Worm (Caenorhabditis elegans) whole organism, L1 larva: ENCODE measurements around the gene Y75B8A.63.

Experiments used
- C04F5.9 ChIP-seq: sonication (generic microtip); optimal IDR thresholded peaks from 2 replicates; lab custom pipeline; 2016; ENCODE audit warnings: missing genetic modification characterization, missing compliant biosample characterization
- Y116A8C.19 ChIP-seq: sonication (generic microtip); optimal IDR thresholded peaks from 2 replicates; lab custom pipeline; 2016; ENCODE audit warnings: missing compliant biosample characterization, missing genetic modification characterization, borderline replicate concordance
- aha-1 ChIP-seq: fragments of 150-350 bp; optimal IDR thresholded peaks from 2 replicates; lab custom pipeline; 2014; ENCODE audit warnings: missing biosample characterization, missing genetic modification characterization
- ama-1 ChIP-seq: fragments of 150-350 bp; optimal IDR thresholded peaks from 2 replicates; lab custom pipeline; 2014
- blmp-1 ChIP-seq: fragments of 150-350 bp; optimal IDR thresholded peaks from 2 replicates; lab custom pipeline; 2014; ENCODE audit warnings: missing biosample characterization, missing genetic modification characterization
- ceh-63 ChIP-seq: fragments of 200-800 bp; sonication (Bioruptor generic); optimal IDR thresholded peaks from 2 replicates; lab custom pipeline; 2018; ENCODE audit warnings: mild to moderate bottlenecking, missing genetic modification characterization, missing compliant biosample characterization
- ceh-8 ChIP-seq: fragments of 200-800 bp; sonication (Bioruptor generic); optimal IDR thresholded peaks from 2 replicates; lab custom pipeline; 2018; ENCODE audit warnings: mild to moderate bottlenecking, missing genetic modification characterization, moderate library complexity, missing compliant biosample characterization
- ceh-88 ChIP-seq: fragments of 200-800 bp; sonication (Bioruptor generic); IDR thresholded peaks from 2 replicates; pipeline ENCODE4 v1.3.6; 2022; ENCODE audit warnings: missing genetic modification characterization, missing compliant biosample characterization
- ceh-90 ChIP-seq: sonication (generic microtip); optimal IDR thresholded peaks from 2 replicates; lab custom pipeline; 2016; ENCODE audit warnings: missing genetic modification characterization, missing compliant biosample characterization
- ces-1 ChIP-seq: fragments of 150-350 bp; optimal IDR thresholded peaks from 2 replicates; lab custom pipeline; 2014; ENCODE audit warnings: missing biosample characterization, missing genetic modification reagents, missing genetic modification characterization
- dsc-1 ChIP-seq: sonication (generic microtip); optimal IDR thresholded peaks from 2 replicates; lab custom pipeline; 2016; ENCODE audit warnings: mild to moderate bottlenecking, missing genetic modification characterization, missing compliant biosample characterization
- efl-1 ChIP-seq, 4 experiments: fragments of 150-350 bp; optimal IDR thresholded peaks in 3 of 4; peaks in 1 of 4; 1 replicate in 1 of 4; 2 replicates in 3 of 4; lab custom pipeline; 2014; ENCODE audit warnings: missing biosample characterization in 2 of 4, missing genetic modification characterization in 2 of 4, missing genetic modification reagents in 2 of 4
- egl-13 ChIP-seq: sonication (generic microtip); optimal IDR thresholded peaks from 2 replicates; lab custom pipeline; 2016; ENCODE audit warnings: missing genotype, missing genetic modification reagents, missing genetic modification characterization, missing compliant biosample characterization
- egl-27 ChIP-seq, 2 experiments: fragments of 150-350 bp in 1 of 2; sonication (generic microtip); optimal IDR thresholded peaks; 3 replicates each; lab custom pipeline; 2017 to 2018; ENCODE audit warnings: missing biosample characterization in 2 of 2, missing genetic modification characterization in 2 of 2, missing genetic modification reagents in 2 of 2
- elt-2 ChIP-seq: sonication (generic microtip); optimal IDR thresholded peaks from 2 replicates; lab custom pipeline; 2016; ENCODE audit warnings: missing genetic modification characterization, mild to moderate bottlenecking, inconsistent platforms, missing compliant biosample characterization, missing genetic modification reagents
- elt-3 ChIP-seq, 6 experiments: fragments of 150-350 bp in 1 of 6; sonication (generic microtip); optimal IDR thresholded peaks; 2 replicates each; lab custom pipeline; 2017 to 2018; ENCODE audit warnings: missing biosample characterization in 6 of 6, missing genetic modification characterization in 6 of 6, inconsistent platforms in 1 of 6
- fkh-10 ChIP-seq: sonication (generic microtip); optimal IDR thresholded peaks from 2 replicates; lab custom pipeline; 2017; ENCODE audit warnings: missing biosample characterization, missing genetic modification reagents, missing genetic modification characterization
- fos-1 ChIP-seq: fragments of 150-350 bp; optimal IDR thresholded peaks from 2 replicates; lab custom pipeline; 2014; ENCODE audit warnings: missing biosample characterization, missing genetic modification characterization
- hpl-2 ChIP-seq: fragments of 150-350 bp; optimal IDR thresholded peaks from 2 replicates; lab custom pipeline; 2014; ENCODE audit warnings: missing biosample characterization, missing genetic modification reagents, missing genetic modification characterization
- irx-1 ChIP-seq: sonication (generic microtip); optimal IDR thresholded peaks from 2 replicates; lab custom pipeline; 2016; ENCODE audit warnings: missing genetic modification characterization, missing compliant biosample characterization
- isw-1 ChIP-seq: fragments of 200-800 bp; sonication (Bioruptor generic); IDR thresholded peaks from 2 replicates; pipeline ENCODE4 v1.3.6; 2022; ENCODE audit warnings: missing genetic modification characterization, missing compliant biosample characterization
- jun-1 ChIP-seq: fragments of 150-350 bp; optimal IDR thresholded peaks from 2 replicates; lab custom pipeline; 2014; ENCODE audit warnings: missing biosample characterization, missing genetic modification reagents, missing genetic modification characterization
- lin-14 ChIP-seq: fragments of 200-800 bp; sonication (Bioruptor generic); optimal IDR thresholded peaks from 2 replicates; lab custom pipeline; 2018; ENCODE audit warnings: mild to moderate bottlenecking, missing genetic modification characterization, moderate library complexity, missing compliant biosample characterization
- lin-15B ChIP-seq: fragments of 150-350 bp; sonication (generic microtip); optimal IDR thresholded peaks from 3 replicates; lab custom pipeline; 2014; ENCODE audit warnings: missing biosample characterization, missing genetic modification characterization
- lin-35 ChIP-seq, 2 experiments: fragments of 150-350 bp; optimal IDR thresholded peaks; 2 replicates each; lab custom pipeline; 2014; ENCODE audit warnings: missing biosample characterization in 2 of 2, missing genetic modification characterization in 2 of 2, missing genetic modification reagents in 2 of 2
- lin-39 ChIP-seq: fragments of 150-350 bp; optimal IDR thresholded peaks from 2 replicates; lab custom pipeline; 2014; ENCODE audit warnings: missing biosample characterization, missing genetic modification reagents, missing genetic modification characterization
- lir-3 ChIP-seq: sonication (generic microtip); optimal IDR thresholded peaks from 2 replicates; lab custom pipeline; 2016; ENCODE audit warnings: mild to moderate bottlenecking, missing genetic modification characterization, moderate library complexity, missing compliant biosample characterization; ENCODE audit not compliant: poor library complexity
- mdl-1 ChIP-seq, 2 experiments: fragments of 150-350 bp; optimal IDR thresholded peaks; 2 replicates each; lab custom pipeline; 2014 to 2017; ENCODE audit warnings: missing biosample characterization in 2 of 2, missing genetic modification characterization in 2 of 2, inconsistent platforms in 1 of 2
- mef-2 ChIP-seq: fragments of 150-350 bp; optimal IDR thresholded peaks from 2 replicates; lab custom pipeline; 2014; ENCODE audit warnings: missing biosample characterization, missing genetic modification characterization
- mep-1 ChIP-seq: fragments of 150-350 bp; optimal IDR thresholded peaks from 2 replicates; lab custom pipeline; 2014; ENCODE audit warnings: missing biosample characterization, missing genetic modification characterization
- nhr-11 ChIP-seq: fragments of 150-350 bp; optimal IDR thresholded peaks from 2 replicates; lab custom pipeline; 2014; ENCODE audit warnings: missing biosample characterization, missing genetic modification characterization
- nhr-20 ChIP-seq: sonication (generic microtip); optimal IDR thresholded peaks from 2 replicates; lab custom pipeline; 2016; ENCODE audit warnings: mild to moderate bottlenecking, missing genetic modification characterization, missing compliant biosample characterization
- nhr-237 ChIP-seq: fragments of 150-350 bp; optimal IDR thresholded peaks from 2 replicates; lab custom pipeline; 2014; ENCODE audit warnings: missing biosample characterization, missing genetic modification characterization
- nhr-28 ChIP-seq: fragments of 150-350 bp; optimal IDR thresholded peaks from 2 replicates; lab custom pipeline; 2014; ENCODE audit warnings: missing biosample characterization, missing genetic modification characterization
- nhr-71 ChIP-seq: sonication (generic microtip); optimal IDR thresholded peaks from 2 replicates; lab custom pipeline; 2016; ENCODE audit warnings: mild to moderate bottlenecking, missing genetic modification characterization, moderate library complexity, missing compliant biosample characterization
- nhr-77 ChIP-seq: fragments of 150-350 bp; optimal IDR thresholded peaks from 2 replicates; lab custom pipeline; 2014; ENCODE audit warnings: missing biosample characterization, missing genetic modification characterization
- nhr-85 ChIP-seq: sonication (generic microtip); peaks from one replicate; lab custom pipeline; 2016; ENCODE audit warnings: missing genetic modification characterization, inconsistent platforms, missing compliant biosample characterization
- pax-3 ChIP-seq: fragments of 200-800 bp; sonication (Bioruptor generic); optimal IDR thresholded peaks from 2 replicates; lab custom pipeline; 2018; ENCODE audit warnings: mild to moderate bottlenecking, missing genetic modification characterization, moderate library complexity, missing compliant biosample characterization
- skn-1 ChIP-seq: fragments of 150-350 bp; optimal IDR thresholded peaks from 2 replicates; lab custom pipeline; 2014; ENCODE audit warnings: missing biosample characterization, missing genetic modification characterization
- snpc-4 ChIP-seq: fragments of 150-350 bp; optimal IDR thresholded peaks from 2 replicates; lab custom pipeline; 2014; ENCODE audit warnings: missing biosample characterization, missing genetic modification characterization
- snu-23 ChIP-seq: sonication (generic microtip); optimal IDR thresholded peaks from 2 replicates; lab custom pipeline; 2016; ENCODE audit warnings: missing genetic modification characterization, missing compliant biosample characterization
- sox-4 ChIP-seq: sonication (generic microtip); optimal IDR thresholded peaks from 2 replicates; lab custom pipeline; 2016; ENCODE audit warnings: missing genetic modification characterization, missing compliant biosample characterization
- swsn-7 ChIP-seq: sonication (generic microtip); optimal IDR thresholded peaks from 2 replicates; lab custom pipeline; 2016; ENCODE audit warnings: missing genetic modification characterization, missing compliant biosample characterization
- tlp-1 ChIP-seq: fragments of 150-350 bp; optimal IDR thresholded peaks from 2 replicates; lab custom pipeline; 2014; ENCODE audit warnings: missing biosample characterization, missing genetic modification characterization
- unc-30 ChIP-seq: sonication (generic microtip); optimal IDR thresholded peaks from 2 replicates; lab custom pipeline; 2017; ENCODE audit warnings: missing biosample characterization, missing genetic modification characterization
- unc-86 ChIP-seq: sonication (generic microtip); optimal IDR thresholded peaks from 2 replicates; lab custom pipeline; 2016; ENCODE audit warnings: missing genetic modification characterization, missing compliant biosample characterization
- unc-98 ChIP-seq: fragments of 200-800 bp; sonication (Bioruptor generic); IDR thresholded peaks from 2 replicates; pipeline ENCODE4 v1.3.6; 2022; ENCODE audit warnings: missing genetic modification characterization, missing compliant biosample characterization
- vab-15 ChIP-seq: sonication (generic microtip); optimal IDR thresholded peaks from 2 replicates; lab custom pipeline; 2017; ENCODE audit warnings: missing genotype, mild to moderate bottlenecking, missing genetic modification characterization, missing compliant biosample characterization
- zag-1 ChIP-seq: fragments of 150-350 bp; optimal IDR thresholded peaks from 2 replicates; lab custom pipeline; 2014; ENCODE audit warnings: missing biosample characterization, missing genetic modification characterization
- ztf-4 ChIP-seq: fragments of 150-350 bp; optimal IDR thresholded peaks from 2 replicates; lab custom pipeline; 2014; ENCODE audit warnings: missing biosample characterization, missing genetic modification characterization

Y75B8A.63 gene

ce11 chrIII:12327528-12327997 lies at the start of gene Y75B8A.63, which contains the start of gene zip-12:
Gene Y75B8A.63 (plus strand): TSS chrIII:12327947.
Gene zip-12 (plus strand): TSS chrIII:12327914.
- TF ChIP-seq snu-23 (GFP tag; lab: Kevin White, UChicago) (peak; percentile 24), unc-86 (tag; lab: Kevin White, UChicago) (no peak), lin-35 (GFP tag; optimal IDR thresholded peaks at IDR 0.05; lab: Kevin White, UChicago) (peak in 1 of 2 experiments; percentile 39), blmp-1 (tag; lab: Kevin White, UChicago) (peak; percentile 40), elt-3 (tag; optimal IDR thresholded peaks at IDR 0.05; lab: Kevin White, UChicago) (peak in 3 of 6 experiments; percentile 16 to 73 (median 31)), isw-1 (GFP tag; lab: Robert Waterston, UW) (no peak), hpl-2 (GFP tag; lab: Kevin White, UChicago) (peak; percentile 16), unc-98 (GFP tag; lab: Robert Waterston, UW) (no peak), lin-14 (GFP tag; lab: Kevin White, UChicago) (peak; percentile 41), snpc-4 (tag; lab: Kevin White, UChicago) (no peak), elt-2 (peak; percentile 53)
- TF ChIP-seq, all 84 proteins: peak for 7

- TF ChIP-seq ztf-4 (tag; lab: Kevin White, UChicago), result no peak
- TF ChIP-seq dsc-1 (tag; lab: Kevin White, UChicago), result peak; percentile 24
- no peak for TF ChIP-seq tlp-1 (tag; lab: Kevin White, UChicago)
- TF ChIP-seq egl-27 (tag; optimal IDR thresholded peaks at IDR 0.05; lab: Kevin White, UChicago), result no peak
- no peak for TF ChIP-seq aha-1 (tag; lab: Kevin White, UChicago)
- no peak for TF ChIP-seq mef-2
- no peak for TF ChIP-seq lin-15B (tag; lab: Kevin White, UChicago)
- TF ChIP-seq mep-1 (tag; lab: Kevin White, UChicago), result no peak
- TF ChIP-seq hpl-2 (GFP tag; lab: Kevin White, UChicago), result no peak
- TF ChIP-seq nhr-20, result no peak
- TF ChIP-seq pax-3, result no peak
- TF ChIP-seq lin-14 (GFP tag; lab: Kevin White, UChicago), result no peak
- TF ChIP-seq ceh-63 (GFP tag; lab: Kevin White, UChicago), result no peak
- peak in 1 of 2 experiments; percentile 92 for TF ChIP-seq efl-1 (optimal IDR thresholded peaks at IDR 0.05; lab: Kevin White, UChicago)
- TF ChIP-seq efl-1 (GFP tag; optimal IDR thresholded peaks at IDR 0.05 in 1 of 2; lab: Kevin White, UChicago), result peak; percentile 88 to 99
- no peak for TF ChIP-seq nhr-28 (tag; lab: Kevin White, UChicago)
- no peak for TF ChIP-seq blmp-1 (tag; lab: Kevin White, UChicago)
- no peak for TF ChIP-seq nhr-71 (tag; lab: Kevin White, UChicago)
- no peak for TF ChIP-seq sox-4 (tag; lab: Kevin White, UChicago)
- TF ChIP-seq nhr-85 (tag; lab: Kevin White, UChicago), result no peak
- no peak for TF ChIP-seq nhr-237 (tag; lab: Kevin White, UChicago)
- TF ChIP-seq nhr-11, result no peak
- no peak for TF ChIP-seq C04F5.9 (tag; lab: Kevin White, UChicago)
- no peak for TF ChIP-seq ama-1 (lab: Kevin White, UChicago)
- no peak for TF ChIP-seq elt-2
- peak; percentile 17; the same call in 1 of the 2 replicates for TF ChIP-seq isw-1 (GFP tag; lab: Robert Waterston, UW)
- no peak for TF ChIP-seq fkh-10 (GFP tag; lab: Kevin White, UChicago)
- TF ChIP-seq ceh-8, result no peak
- TF ChIP-seq ceh-90 (tag; lab: Kevin White, UChicago), result peak; percentile 11
- TF ChIP-seq Y116A8C.19 (tag; lab: Kevin White, UChicago), result no peak
- TF ChIP-seq snpc-4 (tag; lab: Kevin White, UChicago), result no peak
- no peak for TF ChIP-seq fos-1 (tag; lab: Kevin White, UChicago)
- TF ChIP-seq ceh-88 (GFP tag; lab: Robert Waterston, UW), result no peak
- TF ChIP-seq nhr-77 (tag; lab: Kevin White, UChicago), result no peak
- peak; percentile 2 for TF ChIP-seq irx-1 (tag; lab: Kevin White, UChicago)
- no peak for TF ChIP-seq ces-1 (GFP tag; lab: Kevin White, UChicago)
- no peak for TF ChIP-seq lin-39 (tag; lab: Kevin White, UChicago)
- no peak for TF ChIP-seq vab-15
- peak; percentile 40 for TF ChIP-seq skn-1 (tag; lab: Kevin White, UChicago)
- TF ChIP-seq zag-1, result no peak
- TF ChIP-seq unc-86 (tag; lab: Kevin White, UChicago), result no peak
- no peak for TF ChIP-seq swsn-7 (tag; lab: Kevin White, UChicago)
- TF ChIP-seq mdl-1 (tag; optimal IDR thresholded peaks at IDR 0.05; lab: Kevin White, UChicago), result no peak
- TF ChIP-seq egl-13 (tag; lab: Kevin White, UChicago), result no peak
- TF ChIP-seq lir-3, result no peak
- no peak for TF ChIP-seq jun-1
- TF ChIP-seq unc-30 (tag; lab: Kevin White, UChicago), result no peak
Observed at ce11 chrIII:12278766-12279165, 49.0 kb upstream of the Y75B8A.63 start.
